Fruit fly (Drosophila melanogaster) whole organism, embryonic: ENCODE results near the gene CG10038.

ENCODE experiments used
- Atf3 ChIP-seq: fragments of 200-800 bp; sonication (Bioruptor generic); optimal IDR thresholded peaks from 3 replicates; lab custom pipeline; 2016; ENCODE audit warnings: missing biosample characterization, missing genetic modification characterization
- Bgb ChIP-seq: fragments of 200-800 bp; sonication (Bioruptor generic); IDR thresholded peaks from 2 replicates; pipeline ENCODE4 v1.3.6; 2022; ENCODE audit warnings: missing biosample characterization, missing genetic modification characterization; ENCODE audit not compliant: partially characterized antibody
- CG10209 ChIP-seq: fragments of 200-800 bp; sonication (Bioruptor generic); optimal IDR thresholded peaks from 3 replicates; lab custom pipeline; 2017; ENCODE audit warnings: missing biosample characterization, mild to moderate bottlenecking, missing genetic modification characterization, missing genetic modification reagents
- CG12942 ChIP-seq: fragments of 200-800 bp; sonication (Bioruptor generic); optimal IDR thresholded peaks from 3 replicates; lab custom pipeline; 2016; ENCODE audit warnings: missing biosample characterization, missing genetic modification characterization
- CG18599 ChIP-seq: fragments of 200-800 bp; sonication (Bioruptor generic); optimal IDR thresholded peaks from 3 replicates; lab custom pipeline; 2017; ENCODE audit warnings: missing biosample characterization, missing genetic modification characterization, mild to moderate bottlenecking, moderate library complexity, missing genetic modification reagents
- CG2875 ChIP-seq: fragments of 200-800 bp; sonication (Bioruptor generic); optimal IDR thresholded peaks from 2 replicates; lab custom pipeline; 2017; ENCODE audit warnings: missing biosample characterization, mild to moderate bottlenecking, missing genetic modification characterization, missing genetic modification reagents
- CG42726 ChIP-seq: fragments of 200-800 bp; sonication (Bioruptor generic); IDR thresholded peaks from 2 replicates; pipeline ENCODE4 v1.3.6; 2022; ENCODE audit warnings: missing biosample characterization, missing genetic modification characterization; ENCODE audit not compliant: partially characterized antibody
- CG6791 ChIP-seq: fragments of 200-800 bp; sonication (Bioruptor generic); IDR thresholded peaks from 3 replicates; pipeline ENCODE4 v1.3.6; 2022; ENCODE audit warnings: missing biosample characterization, missing genetic modification characterization; ENCODE audit not compliant: partially characterized antibody
- CG6813 ChIP-seq: fragments of 200-800 bp; sonication (Bioruptor generic); optimal IDR thresholded peaks from 2 replicates; lab custom pipeline; 2017; ENCODE audit warnings: missing biosample characterization, missing genetic modification characterization, mild to moderate bottlenecking, moderate library complexity, missing genetic modification reagents
- CG6854 ChIP-seq: fragments of 200-800 bp; sonication (Bioruptor generic); optimal IDR thresholded peaks from 3 replicates; lab custom pipeline; 2017; ENCODE audit warnings: missing biosample characterization, mild to moderate bottlenecking, missing genetic modification characterization
- CoRest ChIP-seq: fragments of 200-800 bp; sonication (Bioruptor generic); optimal IDR thresholded peaks from 3 replicates; lab custom pipeline; 2018; ENCODE audit warnings: missing biosample characterization, mild to moderate bottlenecking, missing genetic modification characterization, moderate library complexity
- CrebB ChIP-seq: fragments of 200-800 bp; sonication (Bioruptor generic); optimal IDR thresholded peaks from 3 replicates; lab custom pipeline; 2018; ENCODE audit warnings: missing biosample characterization, mild to moderate bottlenecking, missing genetic modification characterization
- Deaf1 ChIP-seq: fragments of 200-800 bp; optimal IDR thresholded peaks from 3 replicates; lab custom pipeline; 2019; ENCODE audit warnings: missing biosample characterization, mild to moderate bottlenecking, missing genetic modification characterization, moderate library complexity
- Dp ChIP-seq: fragments of 200-800 bp; sonication (Bioruptor generic); optimal IDR thresholded peaks from 2 replicates; lab custom pipeline; 2018; ENCODE audit warnings: missing biosample characterization, mild to moderate bottlenecking, missing genetic modification characterization, moderate library complexity
- Ets65A ChIP-seq: fragments of 200-800 bp; sonication (Bioruptor generic); peaks from one replicate; lab custom pipeline; 2016; ENCODE audit warnings: missing biosample characterization, missing genetic modification characterization
- HHEX ChIP-seq: fragments of 200-800 bp; sonication (Bioruptor generic); optimal IDR thresholded peaks from 3 replicates; lab custom pipeline; 2017; ENCODE audit warnings: missing biosample characterization, mild to moderate bottlenecking, missing genetic modification characterization, missing genetic modification reagents
- HLHmδ ChIP-seq: fragments of 200-800 bp; sonication (Bioruptor generic); optimal IDR thresholded peaks from 2 replicates; lab custom pipeline; 2018; ENCODE audit warnings: missing biosample characterization, mild to moderate bottlenecking, missing genetic modification characterization, moderate library complexity
- HmgD ChIP-seq: fragments of 200-800 bp; sonication (Bioruptor generic); optimal IDR thresholded peaks from 3 replicates; lab custom pipeline; 2016; ENCODE audit warnings: missing biosample characterization, missing genetic modification characterization
- Hr39 ChIP-seq: fragments of >200 bp; optimal IDR thresholded peaks from 2 replicates; lab custom pipeline; 2017
- Hr51 ChIP-seq, 2 experiments: fragments of 200-800 bp; sonication (Bioruptor generic); optimal IDR thresholded peaks; 2 replicates in 1 of 2; 3 replicates in 1 of 2; lab custom pipeline; 2016 to 2018; ENCODE audit warnings: missing biosample characterization in 2 of 2, missing genetic modification characterization in 2 of 2, mild to moderate bottlenecking in 1 of 2, moderate library complexity in 1 of 2
- Lpt ChIP-seq: fragments of >200 bp; optimal IDR thresholded peaks from 2 replicates; lab custom pipeline; 2018; ENCODE audit warnings: missing biosample characterization, missing genetic modification characterization
- MTF-1 ChIP-seq: fragments of 200-800 bp; sonication (Bioruptor generic); optimal IDR thresholded peaks from 2 replicates; lab custom pipeline; 2018; ENCODE audit warnings: missing biosample characterization, mild to moderate bottlenecking, missing genetic modification characterization, borderline replicate concordance
- Meics ChIP-seq: fragments of 200-800 bp; sonication (Bioruptor generic); optimal IDR thresholded peaks from 2 replicates; lab custom pipeline; 2017; ENCODE audit warnings: missing biosample characterization, mild to moderate bottlenecking, missing genetic modification characterization
- Mrtf ChIP-seq: fragments of 200-800 bp; sonication (Bioruptor generic); IDR thresholded peaks from 3 replicates; pipeline ENCODE4 v1.3.6; 2022; ENCODE audit warnings: missing biosample characterization, missing genetic modification characterization
- NfI ChIP-seq: fragments of 200-800 bp; sonication (Bioruptor generic); optimal IDR thresholded peaks from 3 replicates; lab custom pipeline; 2018; ENCODE audit warnings: missing biosample characterization, mild to moderate bottlenecking, missing genetic modification characterization, moderate library complexity
- Scr ChIP-seq: fragments of 200-800 bp; sonication (Bioruptor generic); IDR thresholded peaks from 2 replicates; pipeline ENCODE4 v1.3.6; 2022; ENCODE audit warnings: missing biosample characterization, missing genetic modification characterization; ENCODE audit not compliant: partially characterized antibody
- Sin3A ChIP-seq: fragments of >200 bp; optimal IDR thresholded peaks from 2 replicates; lab custom pipeline; 2018
- abd-A ChIP-seq: fragments of 200-800 bp; sonication (Bioruptor generic); optimal IDR thresholded peaks from 3 replicates; lab custom pipeline; 2019; ENCODE audit warnings: missing biosample characterization, mild to moderate bottlenecking, missing genetic modification characterization, moderate library complexity
- bbx ChIP-seq: fragments of 200-800 bp; sonication (Bioruptor generic); IDR thresholded peaks from 2 replicates; pipeline ENCODE4 v1.3.6; 2022; ENCODE audit warnings: missing biosample characterization, missing genetic modification characterization; ENCODE audit not compliant: partially characterized antibody
- chinmo ChIP-seq: fragments of 200-800 bp; sonication (Bioruptor generic); IDR thresholded peaks from 4 replicates; pipeline ENCODE4 v1.3.6; 2022; ENCODE audit warnings: missing biosample characterization, missing genetic modification characterization; ENCODE audit not compliant: partially characterized antibody
- dm ChIP-seq: fragments of 200-800 bp; sonication (Bioruptor generic); optimal IDR thresholded peaks from 3 replicates; lab custom pipeline; 2016; ENCODE audit warnings: missing biosample characterization, missing genetic modification characterization
- dmrt11E ChIP-seq: fragments of 200-800 bp; sonication (Bioruptor generic); optimal IDR thresholded peaks from 3 replicates; lab custom pipeline; 2018; ENCODE audit warnings: missing biosample characterization, mild to moderate bottlenecking, missing genetic modification characterization, moderate library complexity
- fu2 ChIP-seq: fragments of 200-800 bp; sonication (Bioruptor generic); optimal IDR thresholded peaks from 2 replicates; lab custom pipeline; 2016; ENCODE audit warnings: missing biosample characterization, missing genetic modification characterization
- grau ChIP-seq: fragments of 200-800 bp; optimal IDR thresholded peaks from 3 replicates; lab custom pipeline; 2019; ENCODE audit warnings: missing biosample characterization, mild to moderate bottlenecking, missing genetic modification characterization, moderate library complexity
- her ChIP-seq: fragments of 200-800 bp; sonication (Bioruptor generic); optimal IDR thresholded peaks from 2 replicates; lab custom pipeline; 2016; ENCODE audit warnings: missing biosample characterization, missing genetic modification characterization
- lmd ChIP-seq: fragments of 200-800 bp; sonication (Bioruptor generic); IDR thresholded peaks from 2 replicates; pipeline ENCODE4 v1.3.6; 2022; ENCODE audit warnings: missing biosample characterization, missing genetic modification characterization
- nerfin-1 ChIP-seq: fragments of 200-800 bp; sonication (Bioruptor generic); optimal IDR thresholded peaks from 3 replicates; lab custom pipeline; 2019; ENCODE audit warnings: missing biosample characterization, mild to moderate bottlenecking, missing genetic modification characterization, moderate library complexity
- nerfin-2 ChIP-seq: fragments of 200-800 bp; sonication (Bioruptor generic); IDR thresholded peaks from 2 replicates; pipeline ENCODE4 v1.3.6; 2022; ENCODE audit warnings: missing biosample characterization, missing genetic modification characterization; ENCODE audit not compliant: partially characterized antibody
- nmo ChIP-seq: fragments of 200-800 bp; sonication (Bioruptor generic); optimal IDR thresholded peaks from 2 replicates; lab custom pipeline; 2018; ENCODE audit warnings: missing biosample characterization, mild to moderate bottlenecking, missing genetic modification characterization, moderate library complexity
- oc ChIP-seq: fragments of 200-800 bp; sonication (Bioruptor generic); optimal IDR thresholded peaks from 2 replicates; lab custom pipeline; 2018; ENCODE audit warnings: missing biosample characterization, mild to moderate bottlenecking, missing genetic modification characterization, moderate library complexity
- pb ChIP-seq: fragments of 200-800 bp; sonication (Bioruptor generic); optimal IDR thresholded peaks from 3 replicates; lab custom pipeline; 2016; ENCODE audit warnings: missing biosample characterization, missing genetic modification characterization
- pros ChIP-seq: fragments of 200-800 bp; sonication (Bioruptor generic); optimal IDR thresholded peaks from 3 replicates; lab custom pipeline; 2019; ENCODE audit warnings: missing biosample characterization, mild to moderate bottlenecking, missing genetic modification characterization, moderate library complexity
- ranshi ChIP-seq: fragments of 200-800 bp; sonication (Bioruptor generic); IDR thresholded peaks from 2 replicates; pipeline ENCODE4 v1.3.6; 2022; ENCODE audit warnings: missing biosample characterization, missing genetic modification characterization
- ro ChIP-seq: fragments of 200-800 bp; sonication (Bioruptor generic); IDR thresholded peaks from 2 replicates; pipeline ENCODE4 v1.3.6; 2022; ENCODE audit warnings: missing biosample characterization, missing genetic modification characterization
- slou ChIP-seq: fragments of 200-800 bp; sonication (Bioruptor generic); optimal IDR thresholded peaks from 3 replicates; lab custom pipeline; 2016; ENCODE audit warnings: missing biosample characterization, missing genetic modification characterization
- ssp ChIP-seq: fragments of 200-800 bp; sonication (Bioruptor generic); IDR thresholded peaks from 2 replicates; pipeline ENCODE4 v1.3.6; 2022; ENCODE audit warnings: missing biosample characterization, missing genetic modification characterization
- tap ChIP-seq: fragments of 200-800 bp; optimal IDR thresholded peaks from 3 replicates; lab custom pipeline; 2019; ENCODE audit warnings: missing biosample characterization, mild to moderate bottlenecking, missing genetic modification characterization, moderate library complexity
- yki ChIP-seq: fragments of >200 bp; optimal IDR thresholded peaks from 3 replicates; lab custom pipeline; 2018
- zfh1 ChIP-seq: fragments of 200-800 bp; sonication (Bioruptor generic); IDR thresholded peaks from 3 replicates; pipeline ENCODE4 v1.3.6; 2022; ENCODE audit warnings: missing biosample characterization, missing genetic modification characterization

Gene CG10038

DNA sequence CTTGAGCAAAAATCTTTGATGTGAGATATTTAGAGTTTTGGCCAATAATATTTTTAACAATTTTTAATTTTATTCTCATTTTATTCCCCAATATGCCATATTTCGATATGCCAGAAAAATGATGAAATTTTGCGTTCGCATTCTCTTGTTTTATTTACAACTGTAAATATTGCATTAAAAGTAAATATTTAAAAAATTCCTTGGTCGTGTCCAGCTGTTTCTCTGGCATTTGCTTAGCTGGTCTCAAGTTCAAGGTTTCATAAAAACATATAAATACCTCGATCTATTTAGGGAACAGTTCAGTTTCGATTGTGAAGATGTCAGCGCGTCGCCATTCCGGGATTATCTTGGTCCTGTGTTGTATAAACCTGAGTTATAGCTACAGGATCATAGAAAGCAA is 9.1 kb downstream of the CG10038 start, which contains the start of gene Sgsf:
TSS of gene Sgsf (plus strand) at position 301 of the 400 bp plus-strand sequence.
- no peak for TF ChIP-seq pb (GFP tag; lab: Kevin White, UChicago)

DNA sequence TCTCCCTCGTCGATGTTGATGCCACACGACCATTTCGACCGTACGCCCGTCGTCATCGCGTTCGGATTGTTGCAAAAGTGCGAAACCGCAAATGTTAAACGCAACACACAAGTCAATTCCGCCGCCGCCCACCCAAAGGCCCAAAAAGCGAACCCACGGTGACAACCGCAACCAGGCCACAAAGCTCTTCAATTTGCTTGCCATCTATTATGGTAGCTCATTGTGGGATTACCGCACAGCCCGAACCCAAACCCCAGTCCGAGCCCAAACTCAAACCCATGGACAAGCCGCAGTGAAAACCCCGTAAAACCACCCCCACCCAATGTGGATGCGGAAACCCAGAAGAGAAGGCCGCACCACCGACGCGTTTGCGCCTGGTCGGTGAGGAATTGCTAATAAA is 20.6 kb downstream of the CG10038 start:
- no peak for TF ChIP-seq grau
- TF ChIP-seq MTF-1, result no peak
- peak; percentile 43 for TF ChIP-seq abd-A (tag; lab: Kevin White, UChicago)
- no peak for TF ChIP-seq Hr39 (lab: Kevin White, UChicago)
- TF ChIP-seq CG6813 (GFP tag; lab: Kevin White, UChicago), result no peak
- no peak for TF ChIP-seq Meics (GFP tag; lab: Kevin White, UChicago)
- TF ChIP-seq Sin3A (lab: Kevin White, UChicago), result no peak
- no peak for TF ChIP-seq her (GFP tag; lab: Kevin White, UChicago)
- no peak for TF ChIP-seq ranshi
- peak; percentile 59 for TF ChIP-seq nerfin-1
- no peak for TF ChIP-seq CG18599 (GFP tag; lab: Kevin White, UChicago)
- no peak for TF ChIP-seq lmd
- TF ChIP-seq Lpt (GFP tag; lab: Kevin White, UChicago), result no peak
- no peak for TF ChIP-seq HHEX
- TF ChIP-seq dmrt11E, result no peak
- no peak for TF ChIP-seq Mrtf
- TF ChIP-seq Bgb, result peak; percentile 14; the same call in 1 of the 2 replicates
- no peak for TF ChIP-seq CG2875
- TF ChIP-seq Atf3 (GFP tag; lab: Kevin White, UChicago), result no peak
- no peak for TF ChIP-seq nmo
- no peak for TF ChIP-seq zfh1
- no peak for TF ChIP-seq tap (tag; lab: Kevin White, UChicago)
- peak; percentile 43 for TF ChIP-seq Deaf1 (tag; lab: Kevin White, UChicago)
- TF ChIP-seq oc (tag; lab: Kevin White, UChicago), result peak; percentile 50
- TF ChIP-seq dm (GFP tag; lab: Kevin White, UChicago), result no peak
- TF ChIP-seq Ets65A (GFP tag; lab: Kevin White, UChicago), result peak; percentile 47
- TF ChIP-seq Hr51 (GFP tag; optimal IDR thresholded peaks at IDR 0.05; lab: Kevin White, UChicago), result peak in 1 of 2 experiments; percentile 25
- no peak for TF ChIP-seq CG6854 (GFP tag; lab: Kevin White, UChicago)
- TF ChIP-seq CG10209 (GFP tag; lab: Kevin White, UChicago), result no peak
- TF ChIP-seq HmgD (GFP tag; lab: Kevin White, UChicago), result no peak
- no peak for TF ChIP-seq CrebB (tag; lab: Kevin White, UChicago)
- TF ChIP-seq ro (GFP tag; lab: Robert Waterston, UW), result no peak
- no peak for TF ChIP-seq NfI
- no peak for TF ChIP-seq CoRest (tag; lab: Kevin White, UChicago)
- no peak for TF ChIP-seq nerfin-2 (GFP tag; lab: Robert Waterston, UW)
- TF ChIP-seq Scr (GFP tag; lab: Robert Waterston, UW), result no peak
- TF ChIP-seq Dp, result no peak
- no peak for TF ChIP-seq CG12942 (GFP tag; lab: Kevin White, UChicago)
- TF ChIP-seq pros, result no peak
- TF ChIP-seq CG42726, result no peak
- TF ChIP-seq bbx (GFP tag; lab: Robert Waterston, UW), result no peak
- TF ChIP-seq ssp, result no peak
- TF ChIP-seq fu2 (GFP tag; lab: Kevin White, UChicago), result no peak
- no peak for TF ChIP-seq CG6791 (GFP tag; lab: Robert Waterston, UW)
- no peak for TF ChIP-seq HLHmδ (GFP tag; lab: Kevin White, UChicago)
- no peak for TF ChIP-seq yki (lab: Kevin White, UChicago)
- TF ChIP-seq chinmo (GFP tag; lab: Robert Waterston, UW), result no peak
- TF ChIP-seq slou, result no peak
